Fruit fly (Drosophila melanogaster): ENCODE results near the gene C1GalTA.

Gene C1GalTA

DNA sequence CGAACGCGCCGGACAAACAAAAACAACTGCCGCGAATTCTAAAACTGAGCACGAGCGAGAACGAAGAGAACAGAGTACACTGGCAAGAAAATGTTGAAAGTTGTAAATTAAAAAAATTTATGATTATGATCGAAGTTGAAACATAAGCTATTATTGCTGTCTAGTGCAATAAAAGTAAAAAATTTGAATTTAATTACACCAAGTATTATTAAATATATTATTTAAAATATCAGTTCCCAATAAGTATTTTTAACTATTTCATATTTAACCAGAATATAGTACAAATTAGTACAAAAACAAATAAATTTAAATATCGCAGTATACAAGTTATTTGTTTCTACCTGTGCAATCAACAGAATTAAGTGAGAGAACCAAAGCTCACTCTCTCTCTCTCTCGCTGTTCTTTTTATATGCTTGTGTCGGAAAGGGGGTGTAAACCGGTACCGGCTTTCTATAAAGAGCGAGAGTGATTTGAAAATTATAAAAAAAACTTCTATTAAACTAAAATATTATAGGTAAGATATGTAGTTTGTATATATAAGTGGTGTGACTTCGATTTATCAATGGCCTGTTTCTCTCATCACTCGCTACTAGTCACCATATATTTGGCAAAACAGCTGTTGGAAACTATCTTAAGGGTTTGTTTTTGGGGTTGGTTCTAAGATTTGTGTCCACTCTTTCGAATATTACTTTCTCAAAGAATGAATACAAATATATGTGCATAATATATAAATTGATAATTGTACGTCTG, at the start of gene C1GalTA (continued):
- no peak for TF ChIP-seq Dip2 (GFP tag; IDR thresholded peaks at IDR 0.05)
- peak; percentile 55 for TF ChIP-seq dm (GFP tag; optimal IDR thresholded peaks at IDR 0.05)
- peak; percentile 92 for TF ChIP-seq NfI (GFP tag; optimal IDR thresholded peaks at IDR 0.05)
- peak; percentile 37 for TF ChIP-seq slp2 (GFP tag; optimal IDR thresholded peaks at IDR 0.05)
- TF ChIP-seq CG11398 (GFP tag; optimal IDR thresholded peaks at IDR 0.05) = peak; percentile 63
- peak; percentile 68 for TF ChIP-seq crol (GFP tag; IDR thresholded peaks at IDR 0.05)
- TF ChIP-seq inv (GFP tag; IDR thresholded peaks at IDR 0.05; ENCODE audit: partially characterized antibody) = no peak
- peak; percentile 60 for TF ChIP-seq ERR (GFP tag; optimal IDR thresholded peaks at IDR 0.05)
- peak; percentile 97 for TF ChIP-seq CG13775 (GFP tag; optimal IDR thresholded peaks at IDR 0.05)
- peak; percentile 99 for TF ChIP-seq CG9727 (GFP tag; optimal IDR thresholded peaks at IDR 0.05)
- TF ChIP-seq danr (GFP tag; IDR thresholded peaks at IDR 0.05) = peak; percentile 85
- TF ChIP-seq CG2202 (tag; optimal IDR thresholded peaks at IDR 0.05) = peak; percentile 97
- peak; percentile 67 for TF ChIP-seq stwl (tag; optimal IDR thresholded peaks at IDR 0.05)
- no peak for TF ChIP-seq Lim3 (GFP tag; IDR thresholded peaks at IDR 0.05)
- TF ChIP-seq Atf-2 (GFP tag; optimal IDR thresholded peaks at IDR 0.05) = peak; percentile 42
- TF ChIP-seq HHEX (GFP tag; optimal IDR thresholded peaks at IDR 0.05) = peak; percentile 97
- TF ChIP-seq scrt (GFP tag; optimal IDR thresholded peaks at IDR 0.05) = peak; percentile 94
- peak; percentile 91 for TF ChIP-seq kay (GFP tag; optimal IDR thresholded peaks at IDR 0.05)
- TF ChIP-seq tup (GFP tag; optimal IDR thresholded peaks at IDR 0.05) = peak; percentile 28
- TF ChIP-seq E2f2 (GFP tag; IDR thresholded peaks at IDR 0.05) = peak; percentile 83
- TF ChIP-seq dysf (GFP tag; IDR thresholded peaks at IDR 0.05) = peak; percentile 98
- peak; percentile 91 for TF ChIP-seq zfh1 (GFP tag; IDR thresholded peaks at IDR 0.05)
- TF ChIP-seq Gsc (GFP tag; IDR thresholded peaks at IDR 0.05) = no peak
- TF ChIP-seq chn (GFP tag; optimal IDR thresholded peaks at IDR 0.05) = peak; percentile 49
- peak; percentile 95 for TF ChIP-seq CG9215 (GFP tag; IDR thresholded peaks at IDR 0.05)
- no peak for TF ChIP-seq CG4282 (GFP tag; optimal IDR thresholded peaks at IDR 0.05)
- peak; percentile 94 for TF ChIP-seq CG32772 (GFP tag; IDR thresholded peaks at IDR 0.05)
- peak; percentile 35 for TF ChIP-seq Dp (GFP tag; optimal IDR thresholded peaks at IDR 0.05)
- TF ChIP-seq CG10431 (GFP tag; optimal IDR thresholded peaks at IDR 0.05) = peak; percentile 94
- TF ChIP-seq da (GFP tag; optimal IDR thresholded peaks at IDR 0.05) = no peak
- TF ChIP-seq CG6791 (GFP tag; IDR thresholded peaks at IDR 0.05; ENCODE audit: partially characterized antibody) = no peak
- TF ChIP-seq cato (GFP tag; optimal IDR thresholded peaks at IDR 0.05; ENCODE audit: borderline replicate concordance) = peak; percentile 91
- peak; percentile 93 for TF ChIP-seq CG34376 (GFP tag; optimal IDR thresholded peaks at IDR 0.05)
- peak in 1 of 2 experiments; percentile 66 for TF ChIP-seq crp (GFP tag; optimal IDR thresholded peaks at IDR 0.05)
- TF ChIP-seq sug (tag; optimal IDR thresholded peaks at IDR 0.05) = peak; percentile 96
- peak; percentile 70 for TF ChIP-seq vfl (GFP tag; optimal IDR thresholded peaks at IDR 0.05)
- TF ChIP-seq Poxn (GFP tag; IDR thresholded peaks at IDR 0.05) = peak; percentile 79
- TF ChIP-seq CG32767 (GFP tag; IDR thresholded peaks at IDR 0.05) = peak; percentile 96
- peak; percentile 96 for TF ChIP-seq CG1602 (GFP tag; optimal IDR thresholded peaks at IDR 0.05)
- peak; percentile 80 for TF ChIP-seq CG12071 (GFP tag; optimal IDR thresholded peaks at IDR 0.05)
- peak; percentile 98 for TF ChIP-seq sqz (GFP tag; optimal IDR thresholded peaks at IDR 0.05)
- TF ChIP-seq eve (GFP tag; optimal IDR thresholded peaks at IDR 0.05) = peak in 1 of 2 experiments; percentile 78
- no peak for TF ChIP-seq bbx (GFP tag; IDR thresholded peaks at IDR 0.05; ENCODE audit: partially characterized antibody)
- TF ChIP-seq eyg (GFP tag; optimal IDR thresholded peaks at IDR 0.05) = peak; percentile 40
- peak; percentile 98 for TF ChIP-seq tgo (GFP tag; IDR thresholded peaks at IDR 0.05)
- no peak for TF ChIP-seq CG34224 (GFP tag; IDR thresholded peaks at IDR 0.05; ENCODE audit: partially characterized antibody)
- TF ChIP-seq CG2678 (tag; optimal IDR thresholded peaks at IDR 0.05) = peak; percentile 100
- peak; percentile 100 for TF ChIP-seq CG17829 (tag; optimal IDR thresholded peaks at IDR 0.05)
- TF ChIP-seq Ravus (GFP tag; IDR thresholded peaks at IDR 0.05) = peak; percentile 86
- TF ChIP-seq pum (GFP tag; optimal IDR thresholded peaks at IDR 0.05) = peak; percentile 72

Data from whole organism, embryonic.